Fruit fly (Drosophila melanogaster) whole organism, pupa: ENCODE measurements around the gene CG17648.

Experiments used
- CG10348 ChIP-seq: fragments of 200-800 bp; sonication (Bioruptor generic); IDR thresholded peaks from 2 replicates; pipeline ENCODE4 v1.3.6; 2022; ENCODE audit warnings: missing biosample characterization, missing genetic modification characterization
- CG12605 ChIP-seq: fragments of 200-800 bp; sonication (Bioruptor generic); IDR thresholded peaks from 2 replicates; pipeline ENCODE4 v1.3.6; 2022; ENCODE audit warnings: missing biosample characterization, missing genetic modification characterization
- CG13204 ChIP-seq: fragments of 200-800 bp; sonication (Bioruptor generic); optimal IDR thresholded peaks from 2 replicates; lab custom pipeline; 2018; ENCODE audit warnings: missing biosample characterization, mild to moderate bottlenecking, missing genetic modification characterization, moderate library complexity
- CG14655 ChIP-seq: fragments of 200-800 bp; sonication (Bioruptor generic); optimal IDR thresholded peaks from 3 replicates; lab custom pipeline; 2017; ENCODE audit warnings: mild to moderate bottlenecking, missing biosample characterization, missing genetic modification reagents, missing genetic modification characterization
- CG15710 ChIP-seq: fragments of 200-800 bp; sonication (Bioruptor generic); optimal IDR thresholded peaks from 2 replicates; lab custom pipeline; 2018; ENCODE audit warnings: missing biosample characterization, mild to moderate bottlenecking, missing genetic modification characterization, moderate library complexity
- CG34367 ChIP-seq: fragments of 200-800 bp; sonication (Bioruptor generic); optimal IDR thresholded peaks from 2 replicates; lab custom pipeline; 2018; ENCODE audit warnings: missing biosample characterization, mild to moderate bottlenecking, missing genetic modification characterization
- CG8301 ChIP-seq: fragments of 200-800 bp; sonication (Bioruptor generic); optimal IDR thresholded peaks from 2 replicates; lab custom pipeline; 2018; ENCODE audit warnings: missing biosample characterization, mild to moderate bottlenecking, missing genetic modification characterization
- CG9948 ChIP-seq: fragments of 200-800 bp; sonication (Bioruptor generic); optimal IDR thresholded peaks from 2 replicates; lab custom pipeline; 2018; ENCODE audit warnings: missing biosample characterization, mild to moderate bottlenecking, missing genetic modification characterization, moderate library complexity
- EcR ChIP-seq: fragments of 200-800 bp; sonication (Bioruptor generic); optimal IDR thresholded peaks from 3 replicates; lab custom pipeline; 2019; ENCODE audit warnings: missing biosample characterization, missing genetic modification characterization, mild to moderate bottlenecking, moderate library complexity, missing genetic modification reagents
- Pif1A ChIP-seq: fragments of 200-800 bp; sonication (Bioruptor generic); optimal IDR thresholded peaks from 3 replicates; lab custom pipeline; 2016; ENCODE audit warnings: missing biosample characterization, missing genetic modification characterization
- Pif1B ChIP-seq: fragments of 200-800 bp; sonication (Bioruptor generic); optimal IDR thresholded peaks from 3 replicates; lab custom pipeline; 2016; ENCODE audit warnings: missing biosample characterization, missing genetic modification characterization
- rn ChIP-seq: fragments of 200-800 bp; sonication (Bioruptor generic); IDR thresholded peaks from 2 replicates; pipeline ENCODE4 v1.3.6; 2022; ENCODE audit warnings: missing biosample characterization, missing genetic modification characterization

- TF ChIP-seq rn (GFP tag; lab: Robert Waterston, UW) = no peak
- no peak for TF ChIP-seq EcR (GFP tag; lab: Kevin White, UChicago)
- no peak for TF ChIP-seq CG9948
- TF ChIP-seq CG13204 (GFP tag; lab: Kevin White, UChicago) = no peak
- TF ChIP-seq CG15710 (tag; lab: Kevin White, UChicago) = no peak
- TF ChIP-seq Pif1A (GFP tag; lab: Kevin White, UChicago) = no peak
- no peak for TF ChIP-seq CG10348 (GFP tag; lab: Robert Waterston, UW)
- TF ChIP-seq CG14655 = no peak
- no peak for TF ChIP-seq Pif1B
- no peak for TF ChIP-seq CG34367 (tag; lab: Kevin White, UChicago)
- TF ChIP-seq CG12605 = no peak
- no peak for TF ChIP-seq CG8301 (tag; lab: Kevin White, UChicago)
Observed at dm6 chr2L:1730914-1731313, 21.2 kb upstream of the CG17648 start.
